Fruit fly (Drosophila melanogaster) whole organism, embryonic: ENCODE data around the gene Muc68Ca.

Experiments used
- CG1024 ChIP-seq: fragments of 200-800 bp; sonication (Bioruptor generic); IDR thresholded peaks from 2 replicates; pipeline ENCODE4 v1.3.6; 2022; ENCODE audit warnings: missing biosample characterization, missing genetic modification characterization
- CG10959 ChIP-seq: fragments of 200-800 bp; sonication (Bioruptor generic); IDR thresholded peaks from 2 replicates; pipeline ENCODE4 v1.3.6; 2022; ENCODE audit warnings: missing biosample characterization, missing genetic modification characterization
- CG11085 ChIP-seq: fragments of 200-800 bp; sonication (Bioruptor generic); IDR thresholded peaks from 2 replicates; pipeline ENCODE4 v1.3.6; 2022; ENCODE audit warnings: missing biosample characterization, missing genetic modification characterization
- CG11247 ChIP-seq: fragments of 200-800 bp; sonication (Bioruptor generic); IDR thresholded peaks from 2 replicates; pipeline ENCODE4 v1.3.6; 2022; ENCODE audit warnings: missing biosample characterization, missing genetic modification characterization
- CG12769 ChIP-seq: fragments of 200-800 bp; sonication (Bioruptor generic); optimal IDR thresholded peaks from 2 replicates; lab custom pipeline; 2019; ENCODE audit warnings: missing biosample characterization, mild to moderate bottlenecking, missing genetic modification characterization, moderate library complexity
- CG13424 ChIP-seq: fragments of 200-800 bp; sonication (Bioruptor generic); optimal IDR thresholded peaks from 2 replicates; lab custom pipeline; 2019; ENCODE audit warnings: missing biosample characterization, mild to moderate bottlenecking, missing genetic modification characterization, moderate library complexity
- CG13775 ChIP-seq: fragments of 200-800 bp; sonication (Bioruptor generic); optimal IDR thresholded peaks from 3 replicates; lab custom pipeline; 2017; ENCODE audit warnings: missing biosample characterization, mild to moderate bottlenecking, missing genetic modification characterization
- CG15073 ChIP-seq: fragments of 200-800 bp; sonication (Bioruptor generic); optimal IDR thresholded peaks from 2 replicates; lab custom pipeline; 2016; ENCODE audit warnings: missing biosample characterization, missing genetic modification characterization
- CG15269 ChIP-seq: fragments of 200-800 bp; sonication (Bioruptor generic); optimal IDR thresholded peaks from 2 replicates; lab custom pipeline; 2018; ENCODE audit warnings: missing biosample characterization, mild to moderate bottlenecking, missing genetic modification characterization, moderate library complexity
- CG16815 ChIP-seq: fragments of 200-800 bp; sonication (Bioruptor generic); optimal IDR thresholded peaks from 3 replicates; lab custom pipeline; 2017; ENCODE audit warnings: missing biosample characterization, mild to moderate bottlenecking, missing genetic modification characterization
- CG17361 ChIP-seq: fragments of 200-800 bp; sonication (Bioruptor generic); IDR thresholded peaks from 3 replicates; pipeline ENCODE4 v1.3.6; 2022; ENCODE audit warnings: missing biosample characterization, missing genetic modification characterization
- CG2116 ChIP-seq: fragments of 200-800 bp; sonication (Bioruptor generic); optimal IDR thresholded peaks from 3 replicates; lab custom pipeline; 2018; ENCODE audit warnings: missing biosample characterization, mild to moderate bottlenecking, missing genetic modification characterization
- CG2889 ChIP-seq: fragments of 200-800 bp; sonication (Bioruptor generic); IDR thresholded peaks from 3 replicates; pipeline ENCODE4 v1.3.6; 2022; ENCODE audit warnings: missing biosample characterization, missing genetic modification characterization
- CG3065 ChIP-seq: fragments of 200-800 bp; sonication (Bioruptor generic); optimal IDR thresholded peaks from 2 replicates; lab custom pipeline; 2016; ENCODE audit warnings: missing biosample characterization, missing genetic modification characterization
- CG32767 ChIP-seq: fragments of 200-800 bp; sonication (Bioruptor generic); IDR thresholded peaks from 2 replicates; pipeline ENCODE4 v1.3.6; 2022; ENCODE audit warnings: missing biosample characterization, missing genetic modification characterization
- CG33213 ChIP-seq: fragments of 200-800 bp; sonication (Bioruptor generic); optimal IDR thresholded peaks from 3 replicates; lab custom pipeline; 2016; ENCODE audit warnings: missing biosample characterization, missing genetic modification characterization
- CG6689 ChIP-seq: fragments of 200-800 bp; sonication (Bioruptor generic); IDR thresholded peaks from 2 replicates; pipeline ENCODE4 v1.3.6; 2022; ENCODE audit warnings: missing biosample characterization, missing genetic modification characterization
- CG6791 ChIP-seq: fragments of 200-800 bp; sonication (Bioruptor generic); IDR thresholded peaks from 3 replicates; pipeline ENCODE4 v1.3.6; 2022; ENCODE audit warnings: missing biosample characterization, missing genetic modification characterization; ENCODE audit not compliant: partially characterized antibody
- CG7357 ChIP-seq: fragments of 200-800 bp; sonication (Bioruptor generic); IDR thresholded peaks from 3 replicates; pipeline ENCODE4 v1.3.6; 2022; ENCODE audit warnings: missing biosample characterization, missing genetic modification characterization
- CG7745 ChIP-seq: fragments of 200-800 bp; sonication (Bioruptor generic); optimal IDR thresholded peaks from 2 replicates; lab custom pipeline; 2018; ENCODE audit warnings: missing biosample characterization, mild to moderate bottlenecking, missing genetic modification characterization, moderate library complexity
- CTCF ChIP-seq: fragments of 200-800 bp; sonication (Bioruptor generic); optimal IDR thresholded peaks from 2 replicates; lab custom pipeline; 2017; ENCODE audit warnings: missing biosample characterization, mild to moderate bottlenecking, missing genetic modification characterization, moderate library complexity
- Dek ChIP-seq: fragments of 200-800 bp; sonication (Bioruptor generic); optimal IDR thresholded peaks from 3 replicates; lab custom pipeline; 2019; ENCODE audit warnings: missing biosample characterization, mild to moderate bottlenecking, missing genetic modification characterization, moderate library complexity
- HLH3B ChIP-seq: fragments of 200-800 bp; sonication (Bioruptor generic); IDR thresholded peaks from 2 replicates; pipeline ENCODE4 v1.3.6; 2022; ENCODE audit warnings: missing biosample characterization, missing genetic modification characterization
- Mes4 ChIP-seq: fragments of 200-800 bp; sonication (Bioruptor generic); optimal IDR thresholded peaks from 2 replicates; lab custom pipeline; 2016; ENCODE audit warnings: missing biosample characterization, missing genetic modification characterization
- Xbp1 ChIP-seq: fragments of 200-800 bp; sonication (Bioruptor generic); optimal IDR thresholded peaks from 3 replicates; lab custom pipeline; 2016; ENCODE audit warnings: missing biosample characterization, mild to moderate bottlenecking, missing genetic modification characterization
- ab ChIP-seq: fragments of 200-800 bp; sonication (Bioruptor generic); optimal IDR thresholded peaks from 2 replicates; lab custom pipeline; 2016; ENCODE audit warnings: missing biosample characterization, missing genetic modification characterization
- cas ChIP-seq: fragments of 200-800 bp; sonication (Bioruptor generic); IDR thresholded peaks from 2 replicates; pipeline ENCODE4 v1.3.6; 2022; ENCODE audit warnings: missing biosample characterization, missing genetic modification characterization
- chinmo ChIP-seq: fragments of 200-800 bp; sonication (Bioruptor generic); IDR thresholded peaks from 4 replicates; pipeline ENCODE4 v1.3.6; 2022; ENCODE audit warnings: missing biosample characterization, missing genetic modification characterization; ENCODE audit not compliant: partially characterized antibody
- chm ChIP-seq: fragments of 200-800 bp; sonication (Bioruptor generic); IDR thresholded peaks from 2 replicates; pipeline ENCODE4 v1.3.6; 2022; ENCODE audit warnings: missing biosample characterization, missing genetic modification characterization
- crol ChIP-seq: fragments of 200-800 bp; sonication (Bioruptor generic); IDR thresholded peaks from 2 replicates; pipeline ENCODE4 v1.3.6; 2022; ENCODE audit warnings: missing biosample characterization, missing genetic modification characterization
- cwo ChIP-seq: fragments of 200-800 bp; sonication (Bioruptor generic); optimal IDR thresholded peaks from 3 replicates; lab custom pipeline; 2017; ENCODE audit warnings: missing biosample characterization, missing genetic modification characterization, mild to moderate bottlenecking, moderate library complexity, missing genetic modification reagents
- gt ChIP-seq: fragments of 200-800 bp; sonication (Bioruptor generic); IDR thresholded peaks from 2 replicates; pipeline ENCODE4 v1.3.6; 2022; ENCODE audit warnings: missing biosample characterization, missing genetic modification characterization
- her ChIP-seq: fragments of 200-800 bp; sonication (Bioruptor generic); optimal IDR thresholded peaks from 2 replicates; lab custom pipeline; 2016; ENCODE audit warnings: missing biosample characterization, missing genetic modification characterization
- lbe ChIP-seq: fragments of 200-800 bp; sonication (Bioruptor generic); optimal IDR thresholded peaks from 2 replicates; lab custom pipeline; 2016; ENCODE audit warnings: missing biosample characterization, mild to moderate bottlenecking, missing genetic modification characterization
- lov ChIP-seq, 2 experiments: fragments of 200-800 bp in 1 of 2; fragments of >200 bp in 1 of 2; sonication (Bioruptor generic) in 1 of 2; IDR thresholded peaks in 1 of 2; optimal IDR thresholded peaks in 1 of 2; 2 replicates in 1 of 2; 3 replicates in 1 of 2; pipeline versions ENCODE4 v1.3.6 to Lab custom; 2017 to 2022; ENCODE audit warnings: missing biosample characterization in 1 of 2, missing genetic modification characterization in 1 of 2
- oc ChIP-seq: fragments of 200-800 bp; sonication (Bioruptor generic); optimal IDR thresholded peaks from 2 replicates; lab custom pipeline; 2018; ENCODE audit warnings: missing biosample characterization, mild to moderate bottlenecking, missing genetic modification characterization, moderate library complexity
- row ChIP-seq: fragments of 200-800 bp; sonication (Bioruptor generic); IDR thresholded peaks from 3 replicates; pipeline ENCODE4 v1.3.6; 2022; ENCODE audit warnings: missing biosample characterization, missing genetic modification characterization
- sqz ChIP-seq: fragments of 200-800 bp; sonication (Bioruptor generic); optimal IDR thresholded peaks from 3 replicates; lab custom pipeline; 2018; ENCODE audit warnings: missing biosample characterization, mild to moderate bottlenecking, missing genetic modification characterization
- zf30C ChIP-seq: fragments of 200-800 bp; sonication (Bioruptor generic); optimal IDR thresholded peaks from 3 replicates; lab custom pipeline; 2018; ENCODE audit warnings: missing biosample characterization, mild to moderate bottlenecking, missing genetic modification characterization

Gene Muc68Ca

DNA sequence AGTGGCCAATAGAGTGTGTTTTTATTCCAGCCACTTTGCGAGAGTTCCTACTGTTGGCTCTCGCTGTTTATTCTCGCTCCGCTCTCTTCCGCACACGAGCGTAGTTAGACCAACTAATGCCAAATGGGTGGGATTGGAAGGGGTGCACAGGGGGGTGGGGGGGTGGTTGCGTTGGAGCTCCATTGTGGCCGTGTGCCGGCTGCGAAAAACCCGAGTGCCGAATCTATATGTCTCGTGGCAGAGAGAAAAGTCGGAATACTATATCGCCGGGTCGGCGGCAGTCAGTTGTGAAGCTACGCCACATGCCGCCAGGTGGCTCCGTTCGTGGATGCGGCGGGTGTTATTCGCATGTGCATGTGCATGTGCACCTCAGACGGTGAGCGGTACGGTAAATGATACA is 18.8 kb downstream of the Muc68Ca start (continued):
- TF ChIP-seq CG12769 (tag; lab: Kevin White, UChicago) (no peak), CTCF (peak; percentile 40), lbe (GFP tag; lab: Kevin White, UChicago) (no peak), CG10959 (no peak), chinmo (GFP tag; lab: Robert Waterston, UW) (0 out of 4 replicates have a peak, but pooled peaks have one; percentile 21), CG32767 (GFP tag; lab: Robert Waterston, UW) (0 out of 2 replicates have a peak, but pooled peaks have one; percentile 12), CG33213 (GFP tag; lab: Kevin White, UChicago) (no peak), CG13424 (tag; lab: Kevin White, UChicago) (no peak), CG6689 (GFP tag; lab: Robert Waterston, UW) (no peak), chm (GFP tag; lab: Robert Waterston, UW) (no peak), CG15073 (no peak), HLH3B (GFP tag; lab: Robert Waterston, UW) (no peak), crol (GFP tag; lab: Robert Waterston, UW) (peak; percentile 82), CG7357 (0 out of 3 replicates have a peak, but pooled peaks have one; percentile 32), oc (tag; lab: Kevin White, UChicago) (no peak), Xbp1 (no peak), Dek (tag; lab: Kevin White, UChicago) (no peak), CG2116 (GFP tag; lab: Kevin White, UChicago) (no peak), ab (GFP tag; lab: Kevin White, UChicago) (no peak), CG6791 (GFP tag; lab: Robert Waterston, UW) (no peak), Mes4 (GFP tag; lab: Kevin White, UChicago) (no peak), CG17361 (GFP tag; lab: Robert Waterston, UW) (no peak)
- TF ChIP-seq, all 482 proteins: peak for 13

DNA sequence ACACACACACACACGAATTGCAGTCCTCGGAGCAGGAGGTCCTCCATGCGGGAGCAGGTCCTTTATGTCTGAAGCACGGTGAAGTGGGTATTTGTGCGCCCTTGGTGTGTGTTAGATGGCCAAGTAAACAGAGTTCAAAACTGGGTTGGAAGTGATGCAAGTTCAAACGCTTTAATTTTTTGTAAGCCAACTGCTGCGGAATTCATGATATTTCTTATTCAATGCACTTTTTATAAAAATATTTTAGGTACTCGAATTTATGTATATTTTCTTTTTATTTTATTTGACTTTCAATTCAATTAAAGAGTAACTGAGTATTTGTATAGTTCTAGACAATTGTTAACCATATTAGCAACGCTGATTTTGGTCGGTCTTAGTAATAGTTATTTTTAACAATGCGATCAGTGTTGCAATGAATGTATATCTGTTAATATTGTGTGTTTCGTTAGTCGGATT is 19.9 kb downstream of the Muc68Ca start, which contains the start of the genes CG14137 and CG46394:
CG14137 (minus strand) TSS at position 101 of the 456 bp plus-strand sequence.
CG46394 (plus strand) TSS at position 406 of the 456 bp plus-strand sequence.
- no peak for TF ChIP-seq CG13775 (GFP tag; lab: Kevin White, UChicago)
- no peak for TF ChIP-seq CG7745 (tag; lab: Kevin White, UChicago)
- 0 out of 3 replicates have a peak, but pooled peaks have one; percentile 3 for TF ChIP-seq CG2889
- no peak for TF ChIP-seq CG11085 (GFP tag; lab: Robert Waterston, UW)
- no peak for TF ChIP-seq sqz (GFP tag; lab: Kevin White, UChicago)
- no peak for TF ChIP-seq CG11247 (GFP tag; lab: Robert Waterston, UW)

DNA sequence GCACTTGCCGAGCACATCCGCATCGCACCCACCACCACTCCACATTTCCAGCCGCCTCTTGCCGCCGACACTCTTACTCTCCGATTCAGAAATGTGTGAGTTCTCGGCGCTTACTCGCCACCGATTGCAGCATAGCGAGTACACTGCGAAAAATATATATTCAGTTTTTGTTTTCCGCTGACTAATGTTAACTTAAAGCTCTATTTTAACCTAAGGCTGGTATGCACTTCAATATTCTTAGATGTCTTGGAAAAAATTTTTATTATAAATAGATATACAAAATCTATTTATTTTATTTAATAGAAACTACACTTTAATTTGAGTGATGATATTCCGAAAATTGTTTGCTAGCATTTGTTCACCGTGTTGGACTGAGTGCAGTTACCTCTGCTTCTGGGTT is 20.6 kb downstream of the Muc68Ca start:
- no peak for TF ChIP-seq chinmo (GFP tag; lab: Robert Waterston, UW)
- no peak for TF ChIP-seq gt (GFP tag; lab: Robert Waterston, UW)
- no peak for TF ChIP-seq her (GFP tag; lab: Kevin White, UChicago)
- TF ChIP-seq HLH3B (GFP tag; lab: Robert Waterston, UW) = no peak
- TF ChIP-seq row = no peak
- no peak for TF ChIP-seq CG1024 (GFP tag; lab: Robert Waterston, UW)
- no peak for TF ChIP-seq zf30C
- no peak for TF ChIP-seq CG15269 (tag; lab: Kevin White, UChicago)
- TF ChIP-seq cwo (GFP tag; lab: Kevin White, UChicago) = no peak
- TF ChIP-seq cas (GFP tag; lab: Robert Waterston, UW) = no peak
- TF ChIP-seq CG3065 (GFP tag; lab: Kevin White, UChicago) = no peak
- TF ChIP-seq CG16815 (GFP tag; lab: Kevin White, UChicago) = no peak
- no peak for TF ChIP-seq lov (optimal IDR thresholded peaks at IDR 0.05; lab: Kevin White, UChicago)
- TF ChIP-seq lov (GFP tag; IDR thresholded peaks at IDR 0.05; lab: Robert Waterston, UW) = no peak
